Fruit fly (Drosophila melanogaster) whole organism, embryonic: ENCODE results near the gene Hmbs.

Experiments
- Aef1 ChIP-seq: fragments of 200-800 bp; sonication (Bioruptor generic); IDR thresholded peaks from 3 replicates; pipeline ENCODE4 v1.3.6; 2022; ENCODE audit warnings: missing biosample characterization, missing genetic modification characterization
- Atf-2 ChIP-seq: fragments of 200-800 bp; sonication (Bioruptor generic); optimal IDR thresholded peaks from 2 replicates; lab custom pipeline; 2016; ENCODE audit warnings: missing biosample characterization, missing genetic modification characterization
- Atf3 ChIP-seq: fragments of 200-800 bp; sonication (Bioruptor generic); optimal IDR thresholded peaks from 3 replicates; lab custom pipeline; 2016; ENCODE audit warnings: missing biosample characterization, missing genetic modification characterization
- BEAF-32 ChIP-seq: fragments of 200-800 bp; sonication (Bioruptor generic); optimal IDR thresholded peaks from 3 replicates; lab custom pipeline; 2017; ENCODE audit warnings: missing biosample characterization, missing genetic modification characterization, mild to moderate bottlenecking, moderate library complexity, missing genetic modification reagents
- CG10959 ChIP-seq: fragments of 200-800 bp; sonication (Bioruptor generic); IDR thresholded peaks from 2 replicates; pipeline ENCODE4 v1.3.6; 2022; ENCODE audit warnings: missing biosample characterization, missing genetic modification characterization
- CG1233 ChIP-seq: fragments of 200-800 bp; sonication (Bioruptor generic); optimal IDR thresholded peaks from 4 replicates; lab custom pipeline; 2018; ENCODE audit warnings: missing biosample characterization, mild to moderate bottlenecking, missing genetic modification characterization
- CG12744 ChIP-seq: fragments of 200-800 bp; sonication (Bioruptor generic); optimal IDR thresholded peaks from 2 replicates; lab custom pipeline; 2016; ENCODE audit warnings: missing biosample characterization, missing genetic modification characterization
- CG15011 ChIP-seq: fragments of 200-800 bp; sonication (Bioruptor generic); optimal IDR thresholded peaks from 3 replicates; lab custom pipeline; 2018; ENCODE audit warnings: missing biosample characterization, mild to moderate bottlenecking, missing genetic modification characterization
- CG16815 ChIP-seq: fragments of 200-800 bp; sonication (Bioruptor generic); optimal IDR thresholded peaks from 3 replicates; lab custom pipeline; 2017; ENCODE audit warnings: missing biosample characterization, mild to moderate bottlenecking, missing genetic modification characterization
- CG17568 ChIP-seq: fragments of 200-800 bp; sonication (Bioruptor generic); optimal IDR thresholded peaks from 2 replicates; lab custom pipeline; 2018; ENCODE audit warnings: missing biosample characterization, mild to moderate bottlenecking, missing genetic modification characterization, moderate library complexity
- CG30020 ChIP-seq: fragments of 200-800 bp; optimal IDR thresholded peaks from 2 replicates; lab custom pipeline; 2019; ENCODE audit warnings: missing biosample characterization, mild to moderate bottlenecking, missing genetic modification characterization, moderate library complexity
- CG30431 ChIP-seq: fragments of 200-800 bp; sonication (Bioruptor generic); optimal IDR thresholded peaks from 2 replicates; lab custom pipeline; 2017; ENCODE audit warnings: missing biosample characterization, missing genetic modification characterization
- CG4404 ChIP-seq: fragments of 200-800 bp; sonication (Bioruptor generic); IDR thresholded peaks from 2 replicates; pipeline ENCODE4 v1.3.6; 2022; ENCODE audit warnings: missing biosample characterization, missing genetic modification characterization
- CG6765 ChIP-seq: fragments of 200-800 bp; sonication (Bioruptor generic); optimal IDR thresholded peaks from 3 replicates; lab custom pipeline; 2017; ENCODE audit warnings: missing biosample characterization, mild to moderate bottlenecking, missing genetic modification characterization
- CG6791 ChIP-seq: fragments of 200-800 bp; sonication (Bioruptor generic); IDR thresholded peaks from 3 replicates; pipeline ENCODE4 v1.3.6; 2022; ENCODE audit warnings: missing biosample characterization, missing genetic modification characterization; ENCODE audit not compliant: partially characterized antibody
- CG7786 ChIP-seq: fragments of 200-800 bp; sonication (Bioruptor generic); optimal IDR thresholded peaks from 2 replicates; lab custom pipeline; 2016; ENCODE audit warnings: missing biosample characterization, missing genetic modification characterization
- CkIIα-i1 ChIP-seq: fragments of 200-800 bp; sonication (Bioruptor generic); IDR thresholded peaks from 2 replicates; pipeline ENCODE4 v1.3.6; 2022; ENCODE audit warnings: missing biosample characterization, missing genetic modification characterization
- Dad ChIP-seq: fragments of 200-800 bp; sonication (Bioruptor generic); optimal IDR thresholded peaks from 3 replicates; lab custom pipeline; 2016; ENCODE audit warnings: missing biosample characterization, missing genetic modification characterization
- Dfd ChIP-seq, 2 experiments: fragments of >200 bp; optimal IDR thresholded peaks; 2 replicates each; lab custom pipeline; 2017; ENCODE audit warnings: missing biosample characterization in 2 of 2, missing genetic modification characterization in 2 of 2
- Doc3 ChIP-seq: fragments of 200-800 bp; sonication (Bioruptor generic); IDR thresholded peaks from 3 replicates; pipeline ENCODE4 v1.3.6; 2022; ENCODE audit warnings: missing biosample characterization, missing genetic modification characterization; ENCODE audit not compliant: partially characterized antibody
- Ets65A ChIP-seq: fragments of 200-800 bp; sonication (Bioruptor generic); peaks from one replicate; lab custom pipeline; 2016; ENCODE audit warnings: missing biosample characterization, missing genetic modification characterization
- HLHmδ ChIP-seq: fragments of 200-800 bp; sonication (Bioruptor generic); optimal IDR thresholded peaks from 2 replicates; lab custom pipeline; 2018; ENCODE audit warnings: missing biosample characterization, mild to moderate bottlenecking, missing genetic modification characterization, moderate library complexity
- Hr3 ChIP-seq: fragments of 200-800 bp; sonication (Bioruptor generic); optimal IDR thresholded peaks from 3 replicates; lab custom pipeline; 2016; ENCODE audit warnings: missing biosample characterization, missing genetic modification characterization
- Lpt ChIP-seq: fragments of >200 bp; optimal IDR thresholded peaks from 2 replicates; lab custom pipeline; 2018; ENCODE audit warnings: missing biosample characterization, missing genetic modification characterization
- Mes4 ChIP-seq: fragments of 200-800 bp; sonication (Bioruptor generic); optimal IDR thresholded peaks from 2 replicates; lab custom pipeline; 2016; ENCODE audit warnings: missing biosample characterization, missing genetic modification characterization
- NC2α ChIP-seq: fragments of 200-800 bp; sonication (Bioruptor generic); optimal IDR thresholded peaks from 2 replicates; lab custom pipeline; 2016; ENCODE audit warnings: missing biosample characterization, missing genetic modification characterization
- PHDP ChIP-seq: fragments of 200-800 bp; sonication (Bioruptor generic); optimal IDR thresholded peaks from 3 replicates; lab custom pipeline; 2018; ENCODE audit warnings: missing biosample characterization, mild to moderate bottlenecking, missing genetic modification characterization, moderate library complexity
- Poxn ChIP-seq: fragments of 200-800 bp; sonication (Bioruptor generic); IDR thresholded peaks from 2 replicates; pipeline ENCODE4 v1.3.6; 2022; ENCODE audit warnings: missing biosample characterization, missing genetic modification characterization
- Vsx1 ChIP-seq: fragments of 200-800 bp; sonication (Bioruptor generic); optimal IDR thresholded peaks from 2 replicates; lab custom pipeline; 2017; ENCODE audit warnings: missing biosample characterization, mild to moderate bottlenecking, missing genetic modification characterization, missing genetic modification reagents
- ara ChIP-seq: fragments of 200-800 bp; sonication (Bioruptor generic); IDR thresholded peaks from 2 replicates; pipeline ENCODE4 v1.3.6; 2022; ENCODE audit warnings: missing biosample characterization, missing genetic modification characterization
- az2 ChIP-seq: fragments of 200-800 bp; sonication (Bioruptor generic); optimal IDR thresholded peaks from 3 replicates; lab custom pipeline; 2016; ENCODE audit warnings: missing biosample characterization, missing genetic modification characterization
- bcd ChIP-seq: fragments of 200-800 bp; sonication (Bioruptor generic); optimal IDR thresholded peaks from 2 replicates; lab custom pipeline; 2017; ENCODE audit warnings: missing biosample characterization, mild to moderate bottlenecking, missing genetic modification characterization
- bsh ChIP-seq, 2 experiments: fragments of 200-800 bp; sonication (Bioruptor generic); optimal IDR thresholded peaks; 2 replicates each; lab custom pipeline; 2017 to 2018; ENCODE audit warnings: mild to moderate bottlenecking in 2 of 2, missing biosample characterization in 2 of 2, missing genetic modification characterization in 2 of 2, moderate library complexity in 1 of 2
- cad ChIP-seq: fragments of >200 bp; optimal IDR thresholded peaks from 2 replicates; lab custom pipeline; 2017; ENCODE audit warnings: missing biosample characterization, missing genetic modification characterization
- crp ChIP-seq, 2 experiments: fragments of 200-800 bp; sonication (Bioruptor generic); optimal IDR thresholded peaks; 2 replicates in 1 of 2; 3 replicates in 1 of 2; lab custom pipeline; 2017; ENCODE audit warnings: missing biosample characterization in 2 of 2, missing genetic modification characterization in 2 of 2, mild to moderate bottlenecking in 1 of 2, moderate library complexity in 1 of 2
- da ChIP-seq: fragments of 200-800 bp; sonication (Bioruptor generic); optimal IDR thresholded peaks from 2 replicates; lab custom pipeline; 2016; ENCODE audit warnings: missing biosample characterization, missing genetic modification characterization
- kay ChIP-seq: fragments of 200-800 bp; sonication (Bioruptor generic); optimal IDR thresholded peaks from 2 replicates; lab custom pipeline; 2016; ENCODE audit warnings: missing biosample characterization, missing genetic modification characterization
- klu ChIP-seq: fragments of 200-800 bp; sonication (Bioruptor generic); IDR thresholded peaks from 2 replicates; pipeline ENCODE4 v1.3.6; 2022; ENCODE audit warnings: missing biosample characterization, missing genetic modification characterization
- mirr ChIP-seq: fragments of 200-800 bp; sonication (Bioruptor generic); optimal IDR thresholded peaks from 3 replicates; lab custom pipeline; 2018; ENCODE audit warnings: missing biosample characterization, mild to moderate bottlenecking, missing genetic modification characterization
- nerfin-2 ChIP-seq: fragments of 200-800 bp; sonication (Bioruptor generic); IDR thresholded peaks from 2 replicates; pipeline ENCODE4 v1.3.6; 2022; ENCODE audit warnings: missing biosample characterization, missing genetic modification characterization; ENCODE audit not compliant: partially characterized antibody
- prd ChIP-seq, 3 experiments: fragments of >200 bp in 2 of 3; fragments of 200-800 bp in 1 of 3; sonication (Bioruptor generic) in 1 of 3; optimal IDR thresholded peaks in 2 of 3; IDR thresholded peaks in 1 of 3; 2 replicates in 2 of 3; 3 replicates in 1 of 3; pipeline versions ENCODE4 v1.3.6 to Lab custom; 2017 to 2022; ENCODE audit warnings: missing biosample characterization in 1 of 3, missing genetic modification characterization in 1 of 3
- rib ChIP-seq: fragments of 200-800 bp; sonication (Bioruptor generic); IDR thresholded peaks from 2 replicates; pipeline ENCODE4 v1.3.6; 2022; ENCODE audit warnings: missing biosample characterization, missing genetic modification characterization
- salm ChIP-seq: fragments of 200-800 bp; sonication (Bioruptor generic); optimal IDR thresholded peaks from 2 replicates; lab custom pipeline; 2018; ENCODE audit warnings: missing biosample characterization, mild to moderate bottlenecking, missing genetic modification characterization
- stwl ChIP-seq: fragments of 200-800 bp; sonication (Bioruptor generic); optimal IDR thresholded peaks from 3 replicates; lab custom pipeline; 2018; ENCODE audit warnings: missing biosample characterization, mild to moderate bottlenecking, missing genetic modification characterization, moderate library complexity
- sug ChIP-seq: fragments of 200-800 bp; optimal IDR thresholded peaks from 2 replicates; lab custom pipeline; 2019; ENCODE audit warnings: missing biosample characterization, mild to moderate bottlenecking, missing genetic modification characterization, moderate library complexity
- tgo ChIP-seq: fragments of 200-800 bp; sonication (Bioruptor generic); IDR thresholded peaks from 3 replicates; pipeline ENCODE4 v1.3.6; 2022; ENCODE audit warnings: missing biosample characterization, missing genetic modification characterization
- trh ChIP-seq: fragments of 200-800 bp; sonication (Bioruptor generic); optimal IDR thresholded peaks from 2 replicates; lab custom pipeline; 2016; ENCODE audit warnings: missing biosample characterization, missing genetic modification characterization
- vvl ChIP-seq: fragments of 200-800 bp; sonication (Bioruptor generic); IDR thresholded peaks from 2 replicates; pipeline ENCODE4 v1.3.6; 2022; ENCODE audit warnings: missing biosample characterization, missing genetic modification characterization
- z ChIP-seq: fragments of 200-800 bp; sonication (Bioruptor generic); IDR thresholded peaks from 3 replicates; pipeline ENCODE4 v1.3.6; 2022; ENCODE audit warnings: missing biosample characterization, missing genetic modification characterization

Gene Hmbs

DNA sequence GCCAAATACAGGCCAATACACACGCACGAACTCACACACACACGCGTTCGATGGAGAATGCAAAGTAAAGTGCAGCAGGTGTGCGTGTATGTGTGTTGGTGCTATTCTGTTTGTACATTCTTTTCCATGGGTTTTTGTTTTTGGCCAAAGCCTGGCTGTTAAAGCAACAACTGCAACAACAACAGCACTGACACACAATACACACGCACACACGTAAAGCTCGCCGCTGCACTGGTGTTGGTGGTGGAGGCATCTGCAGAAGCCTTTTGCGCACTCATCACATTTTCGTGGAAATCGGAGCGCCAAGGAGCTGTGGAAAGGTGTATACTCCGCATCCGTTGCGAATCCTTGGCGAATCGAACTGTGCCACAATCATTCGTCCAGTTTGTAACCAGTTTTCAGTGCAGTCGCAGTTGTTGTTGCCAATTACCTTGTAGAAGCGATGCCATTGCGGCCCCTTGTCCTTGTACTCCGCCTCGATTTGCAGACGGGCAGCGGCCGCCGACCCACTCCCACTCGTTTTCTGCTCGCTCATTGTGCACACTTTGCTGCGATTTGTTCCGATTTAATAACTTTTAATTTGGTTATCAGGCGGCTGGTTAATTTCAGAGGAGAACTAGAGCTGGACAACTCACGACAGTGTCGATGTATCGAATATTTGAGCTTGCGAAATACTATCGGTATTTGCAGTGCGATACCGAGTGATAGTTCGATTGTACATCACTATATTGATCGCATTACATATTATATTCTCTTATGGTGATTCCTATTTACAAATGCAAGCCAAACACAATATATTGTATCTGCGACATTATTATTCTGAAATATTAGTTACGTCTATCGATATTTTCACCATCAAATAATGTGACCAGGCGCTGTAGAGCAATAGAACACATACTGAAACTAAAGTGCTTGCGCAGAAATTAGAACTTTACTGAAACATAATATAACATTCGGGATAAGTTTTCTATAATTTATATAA is 15.5 kb downstream of the Hmbs start (continued):
- TF ChIP-seq CG15011 (GFP tag; lab: Kevin White, UChicago) = no peak
- peak; percentile 25 for TF ChIP-seq kay (GFP tag; lab: Kevin White, UChicago)
- no peak for TF ChIP-seq HLHmδ (GFP tag; lab: Kevin White, UChicago)
- peak; percentile 53 for TF ChIP-seq CG30020 (tag; lab: Kevin White, UChicago)
- TF ChIP-seq bsh (GFP tag; optimal IDR thresholded peaks at IDR 0.05; lab: Kevin White, UChicago) = peak in 1 of 2 experiments; percentile 21
- TF ChIP-seq Atf3 (GFP tag; lab: Kevin White, UChicago) = no peak
- peak; percentile 77 for TF ChIP-seq stwl
- peak; percentile 98 for TF ChIP-seq BEAF-32
- TF ChIP-seq Atf-2 (GFP tag; lab: Kevin White, UChicago) = no peak
- no peak for TF ChIP-seq mirr (GFP tag; lab: Kevin White, UChicago)
- TF ChIP-seq CG16815 (GFP tag; lab: Kevin White, UChicago) = no peak
- TF ChIP-seq Hr3 = peak; percentile 51
- TF ChIP-seq ara (GFP tag; lab: Robert Waterston, UW) = no peak
- no peak for TF ChIP-seq rib (GFP tag; lab: Robert Waterston, UW)
- no peak for TF ChIP-seq Poxn
- TF ChIP-seq CG1233 (GFP tag; lab: Kevin White, UChicago) = no peak
- no peak for TF ChIP-seq cad
- TF ChIP-seq PHDP (tag; lab: Kevin White, UChicago) = no peak
- TF ChIP-seq CG12744 (GFP tag; lab: Kevin White, UChicago) = no peak
- TF ChIP-seq nerfin-2 (GFP tag; lab: Robert Waterston, UW) = peak; percentile 96
- TF ChIP-seq az2 = peak; percentile 33
- TF ChIP-seq Lpt (GFP tag; lab: Kevin White, UChicago) = no peak
- no peak for TF ChIP-seq da
- no peak for TF ChIP-seq Aef1
- peak; percentile 90 for TF ChIP-seq Ets65A
- no peak for TF ChIP-seq CG30431
- peak; percentile 32; the same call in 1 of the 2 replicates for TF ChIP-seq vvl (GFP tag; lab: Robert Waterston, UW)
- TF ChIP-seq CG6791 (GFP tag; lab: Robert Waterston, UW) = peak; percentile 98
- TF ChIP-seq NC2α (GFP tag; lab: Kevin White, UChicago) = no peak
- peak; percentile 1 for TF ChIP-seq CG7786
- TF ChIP-seq prd (optimal IDR thresholded peaks at IDR 0.05; lab: Kevin White, UChicago) = no peak
- peak; percentile 37; the same call in 2 of the 3 replicates for TF ChIP-seq prd (GFP tag; IDR thresholded peaks at IDR 0.05; lab: Robert Waterston, UW)
- TF ChIP-seq Doc3 (GFP tag; lab: Robert Waterston, UW) = peak; percentile 98
- no peak for TF ChIP-seq CG10959 (GFP tag; lab: Robert Waterston, UW)
- no peak for TF ChIP-seq z (GFP tag; lab: Robert Waterston, UW)
- TF ChIP-seq CG4404 (GFP tag; lab: Robert Waterston, UW) = no peak
- TF ChIP-seq salm (tag; lab: Kevin White, UChicago) = no peak
- no peak for TF ChIP-seq CkIIα-i1 (GFP tag; lab: Robert Waterston, UW)
- no peak for TF ChIP-seq CG6765 (GFP tag; lab: Kevin White, UChicago)
- no peak for TF ChIP-seq crp (GFP tag; optimal IDR thresholded peaks at IDR 0.05; lab: Kevin White, UChicago)
- TF ChIP-seq CG17568 (GFP tag; lab: Kevin White, UChicago) = no peak
- no peak for TF ChIP-seq trh (GFP tag; lab: Kevin White, UChicago)
- peak; percentile 19 for TF ChIP-seq bcd (GFP tag; lab: Kevin White, UChicago)
- no peak for TF ChIP-seq Mes4 (GFP tag; lab: Kevin White, UChicago)
- peak; percentile 43 for TF ChIP-seq sug (tag; lab: Kevin White, UChicago)
- TF ChIP-seq tgo (GFP tag; lab: Robert Waterston, UW) = no peak; the same call in 2 of the 3 replicates
- TF ChIP-seq Dad = no peak
- TF ChIP-seq Dfd (GFP tag; optimal IDR thresholded peaks at IDR 0.05; lab: Kevin White, UChicago) = no peak
- TF ChIP-seq Vsx1 (GFP tag; lab: Kevin White, UChicago) = no peak
- TF ChIP-seq klu (GFP tag; lab: Robert Waterston, UW) = no peak
